Worm (Caenorhabditis elegans) whole organism, L1 larva: ENCODE results near the gene F49C12.5.

Experiments used
- C04F5.9 ChIP-seq: sonication (generic microtip); optimal IDR thresholded peaks from 2 replicates; lab custom pipeline; 2016; ENCODE audit warnings: missing genetic modification characterization, missing compliant biosample characterization
- aha-1 ChIP-seq: fragments of 150-350 bp; optimal IDR thresholded peaks from 2 replicates; lab custom pipeline; 2014; ENCODE audit warnings: missing biosample characterization, missing genetic modification characterization
- dpl-1 ChIP-seq, 3 experiments: fragments of 150-350 bp in 2 of 3; sonication (generic microtip) in 1 of 3; optimal IDR thresholded peaks; 2 replicates each; lab custom pipeline; 2014 to 2017; ENCODE audit warnings: missing biosample characterization in 3 of 3, missing genetic modification characterization in 3 of 3, missing genetic modification reagents in 3 of 3
- hlh-17 ChIP-seq: fragments of 200-800 bp; sonication (Bioruptor generic); optimal IDR thresholded peaks from 2 replicates; lab custom pipeline; 2018; ENCODE audit warnings: missing genetic modification characterization, mild to moderate bottlenecking, missing compliant biosample characterization, moderate library complexity, borderline replicate concordance
- hpl-2 ChIP-seq: fragments of 150-350 bp; optimal IDR thresholded peaks from 2 replicates; lab custom pipeline; 2014; ENCODE audit warnings: missing biosample characterization, missing genetic modification reagents, missing genetic modification characterization
- lin-13 ChIP-seq: fragments of 150-350 bp; optimal IDR thresholded peaks from 2 replicates; lab custom pipeline; 2014; ENCODE audit warnings: missing biosample characterization, missing genetic modification reagents, missing genetic modification characterization
- lin-15B ChIP-seq: fragments of 150-350 bp; sonication (generic microtip); optimal IDR thresholded peaks from 3 replicates; lab custom pipeline; 2014; ENCODE audit warnings: missing biosample characterization, missing genetic modification characterization
- lin-39 ChIP-seq: fragments of 150-350 bp; optimal IDR thresholded peaks from 2 replicates; lab custom pipeline; 2014; ENCODE audit warnings: missing biosample characterization, missing genetic modification reagents, missing genetic modification characterization
- nhr-84 ChIP-seq: sonication (generic microtip); optimal IDR thresholded peaks from 2 replicates; lab custom pipeline; 2017; ENCODE audit warnings: missing biosample characterization, missing genetic modification characterization
- pqm-1 ChIP-seq: sonication (generic microtip); optimal IDR thresholded peaks from 3 replicates; lab custom pipeline; 2017; ENCODE audit warnings: missing biosample characterization, missing genetic modification characterization
- snpc-4 ChIP-seq: fragments of 150-350 bp; optimal IDR thresholded peaks from 2 replicates; lab custom pipeline; 2014; ENCODE audit warnings: missing biosample characterization, missing genetic modification characterization
- xbp-1 ChIP-seq: sonication (generic microtip); optimal IDR thresholded peaks from 2 replicates; lab custom pipeline; 2016; ENCODE audit warnings: missing genetic modification characterization, missing compliant biosample characterization

DNA sequence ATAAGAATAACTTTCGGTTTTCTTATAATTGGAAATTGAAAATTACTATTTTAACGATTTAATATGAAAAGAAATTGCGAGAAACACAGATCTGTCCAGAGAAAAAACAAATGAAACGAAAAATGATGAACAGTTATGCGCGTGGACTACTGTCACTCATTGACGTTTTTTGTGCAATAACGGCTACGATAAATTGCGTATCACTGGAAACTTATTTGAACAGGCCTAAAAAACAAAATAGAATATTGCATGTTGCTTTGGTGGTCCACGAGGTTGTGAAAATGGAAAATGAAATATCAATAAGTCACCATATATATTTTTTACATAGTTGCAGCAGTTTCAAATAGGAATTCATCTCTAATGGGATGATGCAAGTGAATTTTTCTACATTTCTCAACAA lies 40.2 kb upstream of the F49C12.5 start:
- TF ChIP-seq lin-39 (tag; lab: Kevin White, UChicago) = no peak
- no peak for TF ChIP-seq aha-1
- no peak for TF ChIP-seq dpl-1 (GFP tag; optimal IDR thresholded peaks at IDR 0.05; lab: Kevin White, UChicago)
- no peak for TF ChIP-seq lin-13
- TF ChIP-seq hpl-2 (GFP tag; lab: Kevin White, UChicago) = no peak
- no peak for TF ChIP-seq C04F5.9
- TF ChIP-seq lin-15B = no peak
- TF ChIP-seq hlh-17 (GFP tag; lab: Kevin White, UChicago) = no peak
- no peak for TF ChIP-seq snpc-4
- TF ChIP-seq nhr-84 = no peak
- no peak for TF ChIP-seq xbp-1 (tag; lab: Kevin White, UChicago)
- TF ChIP-seq pqm-1 (tag; lab: Kevin White, UChicago) = no peak
